Fruit fly (Drosophila melanogaster): ENCODE measurements around the gene CG42581.

The CG42581 gene

DNA sequence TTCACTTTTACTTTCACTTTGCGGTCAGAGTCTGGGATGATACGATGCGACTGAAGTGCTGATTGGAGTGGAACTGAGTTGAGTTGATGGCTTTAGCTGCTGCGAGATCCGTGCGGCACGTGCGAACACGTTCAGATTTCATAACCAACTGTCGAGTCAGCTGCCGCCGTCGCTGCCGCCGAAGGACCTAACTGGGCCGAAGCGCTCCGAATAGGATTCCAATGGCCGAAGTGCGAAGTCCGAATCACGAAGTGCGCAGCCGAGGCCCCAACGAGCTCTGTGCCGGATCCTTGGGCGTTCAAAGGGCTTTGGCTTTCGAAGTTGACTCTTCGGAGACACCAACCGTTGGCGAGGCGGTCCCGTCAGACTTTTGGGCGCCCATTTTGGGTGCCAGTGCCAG, 33.7 kb downstream of the CG42581 start, which contains the start of gene Dop2R:
Dop2R (minus strand) TSS at position 131 of the 400 bp plus-strand sequence.
- TF ChIP-seq usp (GFP tag; optimal IDR thresholded peaks at IDR 0.05) (no peak), EcR (GFP tag; optimal IDR thresholded peaks at IDR 0.05) (no peak), psq (optimal IDR thresholded peaks at IDR 0.05) (no peak), CG8478 (optimal IDR thresholded peaks at IDR 0.05) (no peak), pan (optimal IDR thresholded peaks at IDR 0.05) (no peak), Dll (optimal IDR thresholded peaks at IDR 0.05) (no peak)

DNA sequence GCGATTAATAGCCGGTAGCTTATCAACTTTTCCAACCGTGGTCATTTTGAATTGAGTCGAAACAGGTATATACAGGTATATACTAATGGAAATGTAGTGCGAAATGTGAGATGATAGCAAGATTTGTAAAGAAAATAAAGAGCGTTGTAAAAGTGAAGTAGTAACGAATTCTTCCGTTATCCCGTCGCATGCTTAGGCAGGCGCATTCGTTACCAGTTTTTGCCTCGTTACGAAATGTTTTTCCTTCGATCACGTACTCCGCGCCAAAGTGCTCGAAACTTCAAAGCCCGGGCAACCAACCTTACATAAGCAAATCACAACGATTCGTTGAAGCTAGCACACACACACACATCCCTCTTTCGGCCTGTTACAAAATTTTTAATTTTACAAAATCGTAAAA, 45.3 kb downstream of the CG42581 start, which contains the start of gene CG9570:
CG9570 (plus strand) TSS at position 301 of the 400 bp plus-strand sequence.
- TF ChIP-seq EcR (GFP tag; optimal IDR thresholded peaks at IDR 0.05) (no peak), Dll (optimal IDR thresholded peaks at IDR 0.05) (no peak), CG8478 (optimal IDR thresholded peaks at IDR 0.05) (no peak), psq (optimal IDR thresholded peaks at IDR 0.05) (no peak), pan (optimal IDR thresholded peaks at IDR 0.05) (no peak), usp (GFP tag; optimal IDR thresholded peaks at IDR 0.05) (no peak)

Measured in whole organism.